Worm (Caenorhabditis elegans): ENCODE measurements around the gene H12C20.7.

- TF ChIP-seq unc-62 (GFP tag; optimal IDR thresholded peaks at IDR 0.05) (no peak), ama-1 (optimal IDR thresholded peaks at IDR 0.05) (no peak), egl-27 (tag; optimal IDR thresholded peaks at IDR 0.05) (no peak), fos-1 (tag; optimal IDR thresholded peaks at IDR 0.05) (no peak), ztf-1 (GFP tag; conservative IDR thresholded peaks at IDR 0.05) (no peak), unc-39 (tag; optimal IDR thresholded peaks at IDR 0.05) (no peak), skn-1 (tag; optimal IDR thresholded peaks at IDR 0.05) (no peak), snpc-4 (tag; optimal IDR thresholded peaks at IDR 0.05) (no peak), lin-39 (tag; optimal IDR thresholded peaks at IDR 0.05) (no peak), aly-2 (tag; optimal IDR thresholded peaks at IDR 0.05) (no peak)
Measured at ce11 chrV:11610049-11610448, 37.3 kb upstream of the H12C20.7 start, which contains the start of gene piit-1.

All from whole organism, L2 larva.